Fruit fly (Drosophila melanogaster) whole organism, prepupa: ENCODE results near the gene Cul5.

Source experiments
- Blimp-1 ChIP-seq: fragments of 200-800 bp; sonication (Bioruptor generic); optimal IDR thresholded peaks from 3 replicates; lab custom pipeline; 2017; ENCODE audit warnings: missing biosample characterization, missing genetic modification characterization, mild to moderate bottlenecking, moderate library complexity, missing genetic modification reagents
- CG34406 ChIP-seq: fragments of 200-800 bp; sonication (Bioruptor generic); optimal IDR thresholded peaks from 3 replicates; lab custom pipeline; 2016; ENCODE audit warnings: missing biosample characterization, missing genetic modification characterization
- CG4318 ChIP-seq: fragments of 200-800 bp; sonication (Bioruptor generic); optimal IDR thresholded peaks from 3 replicates; lab custom pipeline; 2017; ENCODE audit warnings: missing biosample characterization, mild to moderate bottlenecking, missing genetic modification characterization
- CG6808 ChIP-seq: fragments of 200-800 bp; sonication (Bioruptor generic); optimal IDR thresholded peaks from 3 replicates; lab custom pipeline; 2017; ENCODE audit warnings: missing biosample characterization, missing genetic modification characterization, mild to moderate bottlenecking, moderate library complexity, missing genetic modification reagents
- CG6854 ChIP-seq: fragments of 200-800 bp; sonication (Bioruptor generic); optimal IDR thresholded peaks from 2 replicates; lab custom pipeline; 2017; ENCODE audit warnings: missing biosample characterization, mild to moderate bottlenecking, missing genetic modification characterization
- CG8119 ChIP-seq: fragments of 200-800 bp; sonication (Bioruptor generic); IDR thresholded peaks from 3 replicates; pipeline ENCODE4 v1.3.6; 2022; ENCODE audit warnings: missing biosample characterization, missing genetic modification characterization
- Hr38 ChIP-seq: sonication (Bioruptor generic); optimal IDR thresholded peaks from 2 replicates; lab custom pipeline; 2016; ENCODE audit warnings: missing biosample characterization, missing genetic modification characterization
- Hr39 ChIP-seq: fragments of 200-800 bp; sonication (Bioruptor generic); optimal IDR thresholded peaks from 2 replicates; lab custom pipeline; 2016; ENCODE audit warnings: missing biosample characterization, missing genetic modification characterization
- Lpt ChIP-seq: fragments of 200-800 bp; sonication (Bioruptor generic); optimal IDR thresholded peaks from 3 replicates; lab custom pipeline; 2016; ENCODE audit warnings: missing biosample characterization, missing genetic modification characterization
- OdsH ChIP-seq: fragments of 200-800 bp; sonication (Bioruptor generic); optimal IDR thresholded peaks from 3 replicates; lab custom pipeline; 2016; ENCODE audit warnings: missing biosample characterization, missing genetic modification characterization
- cyc ChIP-seq: fragments of 200-800 bp; sonication (Bioruptor generic); optimal IDR thresholded peaks from 3 replicates; lab custom pipeline; 2016; ENCODE audit warnings: missing biosample characterization, missing genetic modification characterization
- fkh ChIP-seq: fragments of 200-800 bp; sonication (Bioruptor generic); optimal IDR thresholded peaks from 3 replicates; lab custom pipeline; 2017; ENCODE audit warnings: missing biosample characterization, mild to moderate bottlenecking, missing genetic modification characterization, moderate library complexity
- ss ChIP-seq, 2 experiments: fragments of 200-800 bp; sonication (Bioruptor generic); optimal IDR thresholded peaks; 2 replicates in 1 of 2; 3 replicates in 1 of 2; lab custom pipeline; 2017 to 2018; ENCODE audit warnings: mild to moderate bottlenecking in 2 of 2, missing biosample characterization in 2 of 2, missing genetic modification characterization in 2 of 2, moderate library complexity in 1 of 2

DNA sequence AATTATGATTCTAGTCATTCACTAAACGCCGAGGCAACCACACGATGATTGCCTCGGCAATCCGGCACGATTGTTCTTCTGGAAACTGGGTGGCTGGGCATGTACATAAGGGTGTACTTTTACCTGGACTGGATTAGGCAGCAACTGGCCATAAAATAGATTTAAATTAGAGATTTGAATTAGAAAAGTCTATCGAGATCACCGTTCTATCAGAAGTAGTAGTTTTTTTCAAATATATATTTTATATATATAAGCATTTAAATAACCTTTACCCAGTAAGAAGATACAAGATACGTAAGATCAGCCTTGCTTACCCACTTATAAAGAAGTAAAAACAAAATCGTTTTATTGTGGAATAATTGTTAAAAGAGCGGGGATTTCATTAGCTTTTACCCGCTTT is 8.7 kb downstream of the Cul5 start, which contains the start of gene CG11843:
- TF ChIP-seq Hr38 (GFP tag; lab: Kevin White, UChicago) (no peak), CG6808 (GFP tag; lab: Kevin White, UChicago) (no peak), cyc (no peak), fkh (GFP tag; lab: Kevin White, UChicago) (no peak), CG6854 (no peak), CG34406 (no peak), Hr39 (no peak), CG8119 (GFP tag; lab: Robert Waterston, UW) (no peak), Lpt (GFP tag; lab: Kevin White, UChicago) (no peak), ss (GFP tag; optimal IDR thresholded peaks at IDR 0.05; lab: Kevin White, UChicago) (no peak), OdsH (no peak), Blimp-1 (GFP tag; lab: Kevin White, UChicago) (no peak), CG4318 (no peak)
